Worm (Caenorhabditis elegans) whole organism, L1 larva: ENCODE measurements around the gene F13E6.1.

Source experiments
- C04F5.9 ChIP-seq: sonication (generic microtip); optimal IDR thresholded peaks from 2 replicates; lab custom pipeline; 2016; ENCODE audit warnings: missing genetic modification characterization, missing compliant biosample characterization
- C34B4.2 ChIP-seq: sonication (generic microtip); optimal IDR thresholded peaks from 2 replicates; lab custom pipeline; 2017; ENCODE audit warnings: mild to moderate bottlenecking, missing genetic modification characterization, missing compliant biosample characterization
- F16B12.6 ChIP-seq: fragments of 150-350 bp; optimal IDR thresholded peaks from 2 replicates; lab custom pipeline; 2014; ENCODE audit warnings: missing biosample characterization, missing genetic modification characterization
- Y116A8C.19 ChIP-seq: sonication (generic microtip); optimal IDR thresholded peaks from 2 replicates; lab custom pipeline; 2016; ENCODE audit warnings: missing compliant biosample characterization, missing genetic modification characterization, borderline replicate concordance
- aha-1 ChIP-seq: fragments of 150-350 bp; optimal IDR thresholded peaks from 2 replicates; lab custom pipeline; 2014; ENCODE audit warnings: missing biosample characterization, missing genetic modification characterization
- aly-2 ChIP-seq: fragments of 150-350 bp; optimal IDR thresholded peaks from 2 replicates; lab custom pipeline; 2014; ENCODE audit warnings: missing biosample characterization, missing genetic modification characterization
- ama-1 ChIP-seq: fragments of 150-350 bp; optimal IDR thresholded peaks from 2 replicates; lab custom pipeline; 2014
- blmp-1 ChIP-seq: fragments of 150-350 bp; optimal IDR thresholded peaks from 2 replicates; lab custom pipeline; 2014; ENCODE audit warnings: missing biosample characterization, missing genetic modification characterization
- ceh-82 ChIP-seq, 3 experiments: fragments of 150-350 bp in 1 of 3; sonication (generic microtip) in 2 of 3; optimal IDR thresholded peaks; 2 replicates each; lab custom pipeline; 2014 to 2017; ENCODE audit warnings: missing biosample characterization in 3 of 3, missing genetic modification characterization in 3 of 3
- ceh-88 ChIP-seq: fragments of 200-800 bp; sonication (Bioruptor generic); IDR thresholded peaks from 2 replicates; pipeline ENCODE4 v1.3.6; 2022; ENCODE audit warnings: missing genetic modification characterization, missing compliant biosample characterization
- ceh-90 ChIP-seq: sonication (generic microtip); optimal IDR thresholded peaks from 2 replicates; lab custom pipeline; 2016; ENCODE audit warnings: missing genetic modification characterization, missing compliant biosample characterization
- dsc-1 ChIP-seq: sonication (generic microtip); optimal IDR thresholded peaks from 2 replicates; lab custom pipeline; 2016; ENCODE audit warnings: mild to moderate bottlenecking, missing genetic modification characterization, missing compliant biosample characterization
- efl-1 ChIP-seq, 4 experiments: fragments of 150-350 bp; optimal IDR thresholded peaks in 3 of 4; peaks in 1 of 4; 1 replicate in 1 of 4; 2 replicates in 3 of 4; lab custom pipeline; 2014; ENCODE audit warnings: missing biosample characterization in 2 of 4, missing genetic modification characterization in 2 of 4, missing genetic modification reagents in 2 of 4
- efl-3 ChIP-seq: fragments of 200-800 bp; sonication (Bioruptor generic); optimal IDR thresholded peaks from 2 replicates; lab custom pipeline; 2018; ENCODE audit warnings: mild to moderate bottlenecking, missing genetic modification characterization, missing compliant biosample characterization
- elt-2 ChIP-seq: sonication (generic microtip); optimal IDR thresholded peaks from 2 replicates; lab custom pipeline; 2016; ENCODE audit warnings: missing genetic modification characterization, mild to moderate bottlenecking, inconsistent platforms, missing compliant biosample characterization, missing genetic modification reagents
- elt-3 ChIP-seq, 6 experiments: fragments of 150-350 bp in 1 of 6; sonication (generic microtip); optimal IDR thresholded peaks; 2 replicates each; lab custom pipeline; 2017 to 2018; ENCODE audit warnings: missing biosample characterization in 6 of 6, missing genetic modification characterization in 6 of 6, inconsistent platforms in 1 of 6
- ets-5 ChIP-seq: fragments of 200-800 bp; sonication (Bioruptor generic); IDR thresholded peaks from 2 replicates; pipeline ENCODE4 v1.3.6; 2022; ENCODE audit warnings: missing genetic modification characterization, missing compliant biosample characterization
- fkh-8 ChIP-seq: sonication (generic microtip); optimal IDR thresholded peaks from 2 replicates; lab custom pipeline; 2016; ENCODE audit warnings: mild to moderate bottlenecking, missing genetic modification characterization, missing compliant biosample characterization
- hlh-17 ChIP-seq: fragments of 200-800 bp; sonication (Bioruptor generic); optimal IDR thresholded peaks from 2 replicates; lab custom pipeline; 2018; ENCODE audit warnings: missing genetic modification characterization, mild to moderate bottlenecking, missing compliant biosample characterization, moderate library complexity, borderline replicate concordance
- hlh-4 ChIP-seq: sonication (generic microtip); optimal IDR thresholded peaks from 2 replicates; lab custom pipeline; 2016; ENCODE audit warnings: mild to moderate bottlenecking, missing genetic modification characterization, missing compliant biosample characterization
- lin-14 ChIP-seq: fragments of 200-800 bp; sonication (Bioruptor generic); optimal IDR thresholded peaks from 2 replicates; lab custom pipeline; 2018; ENCODE audit warnings: mild to moderate bottlenecking, missing genetic modification characterization, moderate library complexity, missing compliant biosample characterization
- lin-39 ChIP-seq: fragments of 150-350 bp; optimal IDR thresholded peaks from 2 replicates; lab custom pipeline; 2014; ENCODE audit warnings: missing biosample characterization, missing genetic modification reagents, missing genetic modification characterization
- mep-1 ChIP-seq: fragments of 150-350 bp; optimal IDR thresholded peaks from 2 replicates; lab custom pipeline; 2014; ENCODE audit warnings: missing biosample characterization, missing genetic modification characterization
- nhr-20 ChIP-seq: sonication (generic microtip); optimal IDR thresholded peaks from 2 replicates; lab custom pipeline; 2016; ENCODE audit warnings: mild to moderate bottlenecking, missing genetic modification characterization, missing compliant biosample characterization
- nhr-237 ChIP-seq: fragments of 150-350 bp; optimal IDR thresholded peaks from 2 replicates; lab custom pipeline; 2014; ENCODE audit warnings: missing biosample characterization, missing genetic modification characterization
- nhr-28 ChIP-seq: fragments of 150-350 bp; optimal IDR thresholded peaks from 2 replicates; lab custom pipeline; 2014; ENCODE audit warnings: missing biosample characterization, missing genetic modification characterization
- nhr-71 ChIP-seq: sonication (generic microtip); optimal IDR thresholded peaks from 2 replicates; lab custom pipeline; 2016; ENCODE audit warnings: mild to moderate bottlenecking, missing genetic modification characterization, moderate library complexity, missing compliant biosample characterization
- nhr-77 ChIP-seq: fragments of 150-350 bp; optimal IDR thresholded peaks from 2 replicates; lab custom pipeline; 2014; ENCODE audit warnings: missing biosample characterization, missing genetic modification characterization
- nhr-84 ChIP-seq: sonication (generic microtip); optimal IDR thresholded peaks from 2 replicates; lab custom pipeline; 2017; ENCODE audit warnings: missing biosample characterization, missing genetic modification characterization
- nhr-85 ChIP-seq: sonication (generic microtip); peaks from one replicate; lab custom pipeline; 2016; ENCODE audit warnings: missing genetic modification characterization, inconsistent platforms, missing compliant biosample characterization
- pag-3 ChIP-seq: sonication (generic microtip); optimal IDR thresholded peaks from 2 replicates; lab custom pipeline; 2017; ENCODE audit warnings: missing genetic modification characterization, mild to moderate bottlenecking, missing compliant biosample characterization, antibody characterized with exemption, borderline replicate concordance; ENCODE audit not compliant: insufficient read depth
- pax-3 ChIP-seq: fragments of 200-800 bp; sonication (Bioruptor generic); optimal IDR thresholded peaks from 2 replicates; lab custom pipeline; 2018; ENCODE audit warnings: mild to moderate bottlenecking, missing genetic modification characterization, moderate library complexity, missing compliant biosample characterization
- pqm-1 ChIP-seq: sonication (generic microtip); optimal IDR thresholded peaks from 3 replicates; lab custom pipeline; 2017; ENCODE audit warnings: missing biosample characterization, missing genetic modification characterization
- rnt-1 ChIP-seq: sonication (generic microtip); optimal IDR thresholded peaks from 2 replicates; lab custom pipeline; 2016; ENCODE audit warnings: mild to moderate bottlenecking, missing genetic modification characterization, moderate library complexity, missing compliant biosample characterization
- snu-23 ChIP-seq: sonication (generic microtip); optimal IDR thresholded peaks from 2 replicates; lab custom pipeline; 2016; ENCODE audit warnings: missing genetic modification characterization, missing compliant biosample characterization
- sox-4 ChIP-seq: sonication (generic microtip); optimal IDR thresholded peaks from 2 replicates; lab custom pipeline; 2016; ENCODE audit warnings: missing genetic modification characterization, missing compliant biosample characterization
- sptf-1 ChIP-seq: fragments of 150-350 bp; optimal IDR thresholded peaks from 2 replicates; lab custom pipeline; 2014; ENCODE audit warnings: missing biosample characterization, missing genetic modification characterization
- swsn-7 ChIP-seq: sonication (generic microtip); optimal IDR thresholded peaks from 2 replicates; lab custom pipeline; 2016; ENCODE audit warnings: missing genetic modification characterization, missing compliant biosample characterization
- tbx-2 ChIP-seq: sonication (generic microtip); optimal IDR thresholded peaks from 2 replicates; lab custom pipeline; 2016; ENCODE audit warnings: missing genetic modification characterization, missing compliant biosample characterization
- tlp-1 ChIP-seq: fragments of 150-350 bp; optimal IDR thresholded peaks from 2 replicates; lab custom pipeline; 2014; ENCODE audit warnings: missing biosample characterization, missing genetic modification characterization
- unc-30 ChIP-seq: sonication (generic microtip); optimal IDR thresholded peaks from 2 replicates; lab custom pipeline; 2017; ENCODE audit warnings: missing biosample characterization, missing genetic modification characterization
- unc-62 ChIP-seq: fragments of 150-350 bp; optimal IDR thresholded peaks from 2 replicates; lab custom pipeline; 2014; ENCODE audit warnings: missing biosample characterization, missing genetic modification reagents, missing genetic modification characterization
- unc-86 ChIP-seq: sonication (generic microtip); optimal IDR thresholded peaks from 2 replicates; lab custom pipeline; 2016; ENCODE audit warnings: missing genetic modification characterization, missing compliant biosample characterization
- xbp-1 ChIP-seq: sonication (generic microtip); optimal IDR thresholded peaks from 2 replicates; lab custom pipeline; 2016; ENCODE audit warnings: missing genetic modification characterization, missing compliant biosample characterization
- zag-1 ChIP-seq: fragments of 150-350 bp; optimal IDR thresholded peaks from 2 replicates; lab custom pipeline; 2014; ENCODE audit warnings: missing biosample characterization, missing genetic modification characterization
- zip-4 ChIP-seq: fragments of 200-800 bp; sonication (Bioruptor generic); optimal IDR thresholded peaks from 2 replicates; lab custom pipeline; 2018; ENCODE audit warnings: mild to moderate bottlenecking, missing genetic modification characterization, moderate library complexity, missing compliant biosample characterization

The F13E6.1 gene

DNA sequence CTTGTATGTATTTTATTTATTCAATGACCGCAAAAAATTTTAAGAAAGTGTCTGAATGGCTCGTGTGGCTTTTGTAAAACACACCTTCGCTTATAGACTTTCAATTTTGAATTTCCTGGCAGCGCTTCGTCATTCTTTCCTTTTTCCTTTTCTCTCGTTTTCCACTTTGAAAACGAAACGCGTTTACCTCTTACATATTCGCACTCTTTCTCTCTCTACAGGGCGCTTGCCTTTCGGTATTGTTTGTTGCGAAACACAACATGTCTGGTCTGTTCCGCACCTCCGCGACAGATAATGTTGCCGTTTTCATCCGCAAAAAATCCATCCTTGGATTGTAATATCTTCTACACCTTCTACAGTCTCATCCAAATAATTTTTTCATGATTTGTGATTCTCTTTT is 36.3 kb downstream of the F13E6.1 start:
- TF ChIP-seq nhr-85 (tag; lab: Kevin White, UChicago) (no peak), ceh-82 (tag; optimal IDR thresholded peaks at IDR 0.05; lab: Kevin White, UChicago) (peak in 1 of 3 experiments; percentile 3), blmp-1 (tag; lab: Kevin White, UChicago) (peak; percentile 98), pqm-1 (tag; lab: Kevin White, UChicago) (no peak), sptf-1 (tag; lab: Kevin White, UChicago) (no peak), mep-1 (tag; lab: Kevin White, UChicago) (peak; percentile 40), aha-1 (tag; lab: Kevin White, UChicago) (no peak), lin-39 (tag; lab: Kevin White, UChicago) (no peak)

DNA sequence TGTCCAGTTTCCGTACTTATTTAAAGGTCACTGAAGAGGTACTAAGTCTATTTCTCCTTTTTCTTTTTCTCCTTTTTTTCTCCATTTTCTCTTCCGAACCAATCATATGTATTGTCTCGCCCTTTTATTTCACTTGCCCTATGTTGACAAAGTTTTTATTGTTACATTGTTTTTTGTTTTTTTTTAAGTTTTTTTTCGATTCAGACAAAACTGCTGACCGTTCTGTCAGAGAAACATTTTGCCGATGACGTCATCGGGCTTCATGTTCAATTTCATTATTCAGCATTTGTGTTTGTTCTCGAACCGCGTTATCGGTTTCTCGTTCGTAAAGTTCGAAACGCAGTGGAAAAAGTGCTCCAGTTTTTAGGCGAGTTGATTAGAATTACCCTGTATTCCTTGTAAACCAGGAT is 37.5 kb downstream of the F13E6.1 start:
- TF ChIP-seq sox-4 (tag; lab: Kevin White, UChicago) (no peak), rnt-1 (tag; lab: Kevin White, UChicago) (no peak), tbx-2 (tag; lab: Kevin White, UChicago) (no peak), pqm-1 (tag; lab: Kevin White, UChicago) (no peak), ceh-82 (tag; optimal IDR thresholded peaks at IDR 0.05; lab: Kevin White, UChicago) (no peak), snu-23 (GFP tag; lab: Kevin White, UChicago) (peak; percentile 21), nhr-20 (peak; percentile 0), nhr-28 (tag; lab: Kevin White, UChicago) (no peak), lin-14 (GFP tag; lab: Kevin White, UChicago) (peak; percentile 63), dsc-1 (no peak), nhr-85 (tag; lab: Kevin White, UChicago) (peak; percentile 74), unc-62 (GFP tag; lab: Kevin White, UChicago) (no peak), blmp-1 (tag; lab: Kevin White, UChicago) (peak; percentile 85), efl-1 (optimal IDR thresholded peaks at IDR 0.05; lab: Kevin White, UChicago) (no peak), efl-1 (GFP tag; optimal IDR thresholded peaks at IDR 0.05 in 1 of 2; lab: Kevin White, UChicago) (peak in 1 of 2 experiments; percentile 88), swsn-7 (tag; lab: Kevin White, UChicago) (no peak)

DNA sequence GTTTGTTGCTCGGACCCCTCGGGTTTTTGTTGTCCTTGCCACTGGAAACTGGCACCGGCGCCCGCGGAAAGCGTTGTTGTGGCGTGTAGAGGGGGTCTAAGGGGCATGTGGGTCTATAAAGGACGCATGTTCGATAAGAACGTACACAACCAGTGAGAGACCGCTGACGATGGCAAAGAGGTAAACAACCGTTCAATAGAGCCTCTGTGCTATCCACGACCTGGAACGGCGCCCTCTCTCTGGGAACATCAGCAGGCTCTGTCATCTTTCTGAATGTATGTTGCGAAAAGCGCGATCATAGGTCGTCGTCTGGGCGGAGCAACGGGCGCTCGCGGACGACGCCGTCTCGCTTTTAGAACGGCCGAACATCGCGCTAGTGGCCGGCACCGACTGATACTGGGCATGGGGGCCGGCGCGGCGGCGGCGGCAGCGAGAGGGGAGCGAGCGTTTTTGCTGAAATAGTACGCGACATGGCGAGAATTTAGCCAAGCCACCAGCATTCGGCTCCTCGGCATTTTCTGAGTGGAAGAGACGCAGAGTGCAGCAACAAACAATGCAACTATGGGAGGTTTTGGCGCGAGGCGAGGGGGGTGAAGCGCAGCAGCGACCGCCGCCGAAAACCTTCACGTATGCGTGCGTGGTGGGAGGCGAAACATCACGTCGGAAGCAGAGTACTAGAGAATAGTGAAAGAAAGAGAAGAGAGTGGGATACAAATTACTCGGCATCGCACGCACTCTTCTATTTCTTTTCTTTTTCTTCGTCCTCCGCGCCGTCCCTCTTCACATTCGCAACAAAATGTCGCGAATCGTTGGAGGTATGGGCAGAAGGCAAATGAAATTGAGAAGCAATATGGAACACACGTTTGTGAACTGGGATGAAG is 39.6 kb downstream of the F13E6.1 start:
- no peak for TF ChIP-seq unc-30 (tag; lab: Kevin White, UChicago)
- no peak for TF ChIP-seq ama-1 (lab: Kevin White, UChicago)
- TF ChIP-seq elt-2: peak; percentile 63
- TF ChIP-seq unc-86 (tag; lab: Kevin White, UChicago): peak; percentile 72
- TF ChIP-seq blmp-1 (tag; lab: Kevin White, UChicago): peak; percentile 94
- peak; percentile 45 for TF ChIP-seq pag-3
- TF ChIP-seq tlp-1 (tag; lab: Kevin White, UChicago): no peak
- peak; percentile 62 for TF ChIP-seq dsc-1
- TF ChIP-seq nhr-84 (tag; lab: Kevin White, UChicago): no peak
- no peak for TF ChIP-seq zag-1 (tag; lab: Kevin White, UChicago)
- TF ChIP-seq nhr-85 (tag; lab: Kevin White, UChicago): peak; percentile 76
- TF ChIP-seq xbp-1 (tag; lab: Kevin White, UChicago): peak; percentile 78
- TF ChIP-seq nhr-71 (tag; lab: Kevin White, UChicago): peak; percentile 89
- no peak for TF ChIP-seq C04F5.9 (tag; lab: Kevin White, UChicago)
- TF ChIP-seq hlh-17: no peak
- no peak for TF ChIP-seq unc-62 (GFP tag; lab: Kevin White, UChicago)
- no peak for TF ChIP-seq ceh-90 (tag; lab: Kevin White, UChicago)
- no peak for TF ChIP-seq nhr-237 (tag; lab: Kevin White, UChicago)
- TF ChIP-seq hlh-4 (tag; lab: Kevin White, UChicago): no peak
- TF ChIP-seq aha-1 (tag; lab: Kevin White, UChicago): no peak
- TF ChIP-seq nhr-77: peak; percentile 76
- TF ChIP-seq aly-2 (tag; lab: Kevin White, UChicago): no peak
- TF ChIP-seq ceh-88 (GFP tag; lab: Robert Waterston, UW): no peak; the same call in 1 of the 2 replicates
- TF ChIP-seq rnt-1 (tag; lab: Kevin White, UChicago): peak; percentile 72
- TF ChIP-seq zip-4 (GFP tag; lab: Kevin White, UChicago): no peak
- no peak for TF ChIP-seq C34B4.2 (tag; lab: Kevin White, UChicago)
- peak; percentile 92 for TF ChIP-seq fkh-8 (tag; lab: Kevin White, UChicago)
- TF ChIP-seq Y116A8C.19 (tag; lab: Kevin White, UChicago): no peak
- TF ChIP-seq ets-5 (GFP tag; lab: Robert Waterston, UW): no peak
- TF ChIP-seq pax-3 (tag; lab: Kevin White, UChicago): peak; percentile 24
- TF ChIP-seq pqm-1 (tag; lab: Kevin White, UChicago): no peak
- TF ChIP-seq elt-3 (tag; optimal IDR thresholded peaks at IDR 0.05; lab: Kevin White, UChicago): no peak
- TF ChIP-seq F16B12.6 (tag; lab: Kevin White, UChicago): no peak
- no peak for TF ChIP-seq efl-3 (GFP tag; lab: Kevin White, UChicago)
